Fruit fly (Drosophila melanogaster) whole organism, embryonic: ENCODE measurements around the gene amn.

Experiments used
- B-H2 ChIP-seq: fragments of 200-800 bp; sonication (Bioruptor generic); optimal IDR thresholded peaks from 2 replicates; lab custom pipeline; 2018; ENCODE audit warnings: missing biosample characterization, mild to moderate bottlenecking, missing genetic modification characterization
- Blimp-1 ChIP-seq: fragments of 200-800 bp; sonication (Bioruptor generic); optimal IDR thresholded peaks from 3 replicates; lab custom pipeline; 2018; ENCODE audit warnings: missing biosample characterization, missing genetic modification characterization, mild to moderate bottlenecking, moderate library complexity, missing genetic modification reagents
- CG10543 ChIP-seq: fragments of 200-800 bp; sonication (Bioruptor generic); optimal IDR thresholded peaks from 3 replicates; lab custom pipeline; 2017; ENCODE audit warnings: missing biosample characterization, mild to moderate bottlenecking, missing genetic modification characterization, moderate library complexity
- CG11456 ChIP-seq: fragments of 200-800 bp; sonication (Bioruptor generic); IDR thresholded peaks from 3 replicates; pipeline ENCODE4 v1.3.6; 2022; ENCODE audit warnings: missing biosample characterization, missing genetic modification characterization
- CG11504 ChIP-seq: fragments of 200-800 bp; sonication (Bioruptor generic); optimal IDR thresholded peaks from 3 replicates; lab custom pipeline; 2019; ENCODE audit warnings: missing biosample characterization, mild to moderate bottlenecking, missing genetic modification characterization, moderate library complexity
- CG13775 ChIP-seq: fragments of 200-800 bp; sonication (Bioruptor generic); optimal IDR thresholded peaks from 3 replicates; lab custom pipeline; 2017; ENCODE audit warnings: missing biosample characterization, mild to moderate bottlenecking, missing genetic modification characterization
- CG16863 ChIP-seq: fragments of 200-800 bp; sonication (Bioruptor generic); optimal IDR thresholded peaks from 3 replicates; lab custom pipeline; 2016; ENCODE audit warnings: missing biosample characterization, missing genetic modification characterization
- CG17361 ChIP-seq: fragments of 200-800 bp; sonication (Bioruptor generic); IDR thresholded peaks from 3 replicates; pipeline ENCODE4 v1.3.6; 2022; ENCODE audit warnings: missing biosample characterization, missing genetic modification characterization
- CG2202 ChIP-seq: fragments of 200-800 bp; sonication (Bioruptor generic); optimal IDR thresholded peaks from 2 replicates; lab custom pipeline; 2018; ENCODE audit warnings: missing biosample characterization, mild to moderate bottlenecking, missing genetic modification characterization
- CG31441 ChIP-seq: fragments of 200-800 bp; sonication (Bioruptor generic); IDR thresholded peaks from 2 replicates; pipeline ENCODE4 v1.3.6; 2022; ENCODE audit warnings: missing biosample characterization, missing genetic modification characterization
- CG32532 ChIP-seq: fragments of 200-800 bp; sonication (Bioruptor generic); IDR thresholded peaks from 2 replicates; pipeline ENCODE4 v1.3.6; 2022; ENCODE audit warnings: missing biosample characterization, missing genetic modification characterization
- CG4360 ChIP-seq: fragments of 200-800 bp; sonication (Bioruptor generic); IDR thresholded peaks from 2 replicates; pipeline ENCODE4 v1.3.6; 2022; ENCODE audit warnings: missing biosample characterization, missing genetic modification characterization
- CG6254 ChIP-seq: fragments of 200-800 bp; sonication (Bioruptor generic); optimal IDR thresholded peaks from 3 replicates; lab custom pipeline; 2017; ENCODE audit warnings: mild to moderate bottlenecking, missing biosample characterization, missing genetic modification reagents, missing genetic modification characterization
- CG7271 ChIP-seq: fragments of 200-800 bp; sonication (Bioruptor generic); optimal IDR thresholded peaks from 2 replicates; lab custom pipeline; 2018; ENCODE audit warnings: missing biosample characterization, mild to moderate bottlenecking, missing genetic modification characterization, moderate library complexity
- CG8388 ChIP-seq: fragments of 200-800 bp; sonication (Bioruptor generic); optimal IDR thresholded peaks from 2 replicates; lab custom pipeline; 2019; ENCODE audit warnings: missing biosample characterization, mild to moderate bottlenecking, missing genetic modification characterization, moderate library complexity
- CG8478 ChIP-seq: fragments of >200 bp; optimal IDR thresholded peaks from 2 replicates; lab custom pipeline; 2018
- Dad ChIP-seq: fragments of 200-800 bp; sonication (Bioruptor generic); optimal IDR thresholded peaks from 3 replicates; lab custom pipeline; 2016; ENCODE audit warnings: missing biosample characterization, missing genetic modification characterization
- Dek ChIP-seq: fragments of 200-800 bp; sonication (Bioruptor generic); optimal IDR thresholded peaks from 3 replicates; lab custom pipeline; 2019; ENCODE audit warnings: missing biosample characterization, mild to moderate bottlenecking, missing genetic modification characterization, moderate library complexity
- Dip3 ChIP-seq: fragments of 200-800 bp; sonication (Bioruptor generic); optimal IDR thresholded peaks from 3 replicates; lab custom pipeline; 2016; ENCODE audit warnings: missing biosample characterization, missing genetic modification characterization
- Eip74EF ChIP-seq, 2 experiments: fragments of 200-800 bp in 1 of 2; fragments of >200 bp in 1 of 2; sonication (Bioruptor generic) in 1 of 2; optimal IDR thresholded peaks; 2 replicates each; lab custom pipeline; 2017 to 2019; ENCODE audit warnings: missing biosample characterization in 2 of 2, missing genetic modification characterization in 2 of 2, mild to moderate bottlenecking in 1 of 2, moderate library complexity in 1 of 2
- Fer2 ChIP-seq: fragments of 200-800 bp; sonication (Bioruptor generic); optimal IDR thresholded peaks from 2 replicates; lab custom pipeline; 2018; ENCODE audit warnings: missing biosample characterization, mild to moderate bottlenecking, missing genetic modification characterization, moderate library complexity
- H15 ChIP-seq: fragments of 200-800 bp; sonication (Bioruptor generic); IDR thresholded peaks from 3 replicates; pipeline ENCODE4 v1.3.6; 2022; ENCODE audit warnings: missing biosample characterization, missing genetic modification characterization
- Hmx ChIP-seq: fragments of 200-800 bp; sonication (Bioruptor generic); optimal IDR thresholded peaks from 2 replicates; lab custom pipeline; 2016; ENCODE audit warnings: missing biosample characterization, missing genetic modification characterization
- MBD-R2 ChIP-seq: fragments of 200-800 bp; sonication (Bioruptor generic); IDR thresholded peaks from 2 replicates; pipeline ENCODE4 v1.3.6; 2022; ENCODE audit warnings: missing biosample characterization, missing genetic modification characterization
- MTF-1 ChIP-seq: fragments of 200-800 bp; sonication (Bioruptor generic); optimal IDR thresholded peaks from 2 replicates; lab custom pipeline; 2018; ENCODE audit warnings: missing biosample characterization, mild to moderate bottlenecking, missing genetic modification characterization, borderline replicate concordance
- Max ChIP-seq: fragments of 200-800 bp; sonication (Bioruptor generic); optimal IDR thresholded peaks from 2 replicates; lab custom pipeline; 2016; ENCODE audit warnings: missing biosample characterization, mild to moderate bottlenecking, missing genetic modification characterization
- Poxn ChIP-seq: fragments of 200-800 bp; sonication (Bioruptor generic); IDR thresholded peaks from 2 replicates; pipeline ENCODE4 v1.3.6; 2022; ENCODE audit warnings: missing biosample characterization, missing genetic modification characterization
- Rfx ChIP-seq: fragments of 200-800 bp; sonication (Bioruptor generic); IDR thresholded peaks from 2 replicates; pipeline ENCODE4 v1.3.6; 2022; ENCODE audit warnings: missing biosample characterization, missing genetic modification characterization
- Sin3A ChIP-seq: fragments of >200 bp; optimal IDR thresholded peaks from 2 replicates; lab custom pipeline; 2018
- br ChIP-seq: fragments of >200 bp; optimal IDR thresholded peaks from 2 replicates; lab custom pipeline; 2017
- cas ChIP-seq: fragments of 200-800 bp; sonication (Bioruptor generic); IDR thresholded peaks from 2 replicates; pipeline ENCODE4 v1.3.6; 2022; ENCODE audit warnings: missing biosample characterization, missing genetic modification characterization
- da ChIP-seq: fragments of 200-800 bp; sonication (Bioruptor generic); optimal IDR thresholded peaks from 2 replicates; lab custom pipeline; 2016; ENCODE audit warnings: missing biosample characterization, missing genetic modification characterization
- dimm ChIP-seq: fragments of 200-800 bp; sonication (Bioruptor generic); IDR thresholded peaks from 2 replicates; pipeline ENCODE4 v1.3.6; 2022; ENCODE audit warnings: missing biosample characterization, missing genetic modification characterization
- gcm ChIP-seq: fragments of 200-800 bp; sonication (Bioruptor generic); optimal IDR thresholded peaks from 2 replicates; lab custom pipeline; 2019; ENCODE audit warnings: missing biosample characterization, mild to moderate bottlenecking, missing genetic modification characterization, moderate library complexity
- gsb-n ChIP-seq: fragments of 200-800 bp; sonication (Bioruptor generic); optimal IDR thresholded peaks from 3 replicates; lab custom pipeline; 2018; ENCODE audit warnings: missing biosample characterization, mild to moderate bottlenecking, missing genetic modification characterization
- hbn ChIP-seq: fragments of 200-800 bp; sonication (Bioruptor generic); IDR thresholded peaks from 2 replicates; pipeline ENCODE4 v1.3.6; 2022; ENCODE audit warnings: missing biosample characterization, missing genetic modification characterization; ENCODE audit not compliant: partially characterized antibody
- ind ChIP-seq: fragments of 200-800 bp; sonication (Bioruptor generic); optimal IDR thresholded peaks from 3 replicates; lab custom pipeline; 2016; ENCODE audit warnings: missing biosample characterization, missing genetic modification characterization
- mam ChIP-seq: fragments of 200-800 bp; sonication (Bioruptor generic); optimal IDR thresholded peaks from 3 replicates; lab custom pipeline; 2016; ENCODE audit warnings: missing biosample characterization, missing genetic modification characterization
- nerfin-2 ChIP-seq: fragments of 200-800 bp; sonication (Bioruptor generic); IDR thresholded peaks from 2 replicates; pipeline ENCODE4 v1.3.6; 2022; ENCODE audit warnings: missing biosample characterization, missing genetic modification characterization; ENCODE audit not compliant: partially characterized antibody
- psq ChIP-seq: fragments of 200-800 bp; sonication (Bioruptor generic); optimal IDR thresholded peaks from 2 replicates; lab custom pipeline; 2017; ENCODE audit warnings: missing biosample characterization, missing genetic modification characterization
- ranshi ChIP-seq: fragments of 200-800 bp; sonication (Bioruptor generic); IDR thresholded peaks from 2 replicates; pipeline ENCODE4 v1.3.6; 2022; ENCODE audit warnings: missing biosample characterization, missing genetic modification characterization
- ro ChIP-seq: fragments of 200-800 bp; sonication (Bioruptor generic); IDR thresholded peaks from 2 replicates; pipeline ENCODE4 v1.3.6; 2022; ENCODE audit warnings: missing biosample characterization, missing genetic modification characterization
- run ChIP-seq: fragments of 200-800 bp; sonication (Bioruptor generic); optimal IDR thresholded peaks from 3 replicates; lab custom pipeline; 2018; ENCODE audit warnings: missing biosample characterization, mild to moderate bottlenecking, missing genetic modification characterization
- salm ChIP-seq: fragments of 200-800 bp; sonication (Bioruptor generic); optimal IDR thresholded peaks from 2 replicates; lab custom pipeline; 2018; ENCODE audit warnings: missing biosample characterization, mild to moderate bottlenecking, missing genetic modification characterization
- sima ChIP-seq: fragments of 200-800 bp; sonication (Bioruptor generic); optimal IDR thresholded peaks from 2 replicates; lab custom pipeline; 2016; ENCODE audit warnings: missing biosample characterization, missing genetic modification characterization
- slbo ChIP-seq: fragments of 200-800 bp; sonication (Bioruptor generic); IDR thresholded peaks from 2 replicates; pipeline ENCODE4 v1.3.6; 2022; ENCODE audit warnings: missing biosample characterization, missing genetic modification characterization
- sqz ChIP-seq: fragments of 200-800 bp; sonication (Bioruptor generic); optimal IDR thresholded peaks from 3 replicates; lab custom pipeline; 2018; ENCODE audit warnings: missing biosample characterization, mild to moderate bottlenecking, missing genetic modification characterization
- tna ChIP-seq: fragments of 200-800 bp; sonication (Bioruptor generic); IDR thresholded peaks from 2 replicates; pipeline ENCODE4 v1.3.6; 2022; ENCODE audit warnings: missing biosample characterization, missing genetic modification characterization; ENCODE audit not compliant: partially characterized antibody
- tx ChIP-seq: fragments of 200-800 bp; sonication (Bioruptor generic); optimal IDR thresholded peaks from 2 replicates; lab custom pipeline; 2016; ENCODE audit warnings: missing biosample characterization, missing genetic modification characterization
- wor ChIP-seq: fragments of 200-800 bp; sonication (Bioruptor generic); IDR thresholded peaks from 2 replicates; pipeline ENCODE4 v1.3.6; 2022; ENCODE audit warnings: missing biosample characterization, missing genetic modification characterization
- zf30C ChIP-seq: fragments of 200-800 bp; sonication (Bioruptor generic); optimal IDR thresholded peaks from 3 replicates; lab custom pipeline; 2018; ENCODE audit warnings: missing biosample characterization, mild to moderate bottlenecking, missing genetic modification characterization

The amn gene

DNA sequence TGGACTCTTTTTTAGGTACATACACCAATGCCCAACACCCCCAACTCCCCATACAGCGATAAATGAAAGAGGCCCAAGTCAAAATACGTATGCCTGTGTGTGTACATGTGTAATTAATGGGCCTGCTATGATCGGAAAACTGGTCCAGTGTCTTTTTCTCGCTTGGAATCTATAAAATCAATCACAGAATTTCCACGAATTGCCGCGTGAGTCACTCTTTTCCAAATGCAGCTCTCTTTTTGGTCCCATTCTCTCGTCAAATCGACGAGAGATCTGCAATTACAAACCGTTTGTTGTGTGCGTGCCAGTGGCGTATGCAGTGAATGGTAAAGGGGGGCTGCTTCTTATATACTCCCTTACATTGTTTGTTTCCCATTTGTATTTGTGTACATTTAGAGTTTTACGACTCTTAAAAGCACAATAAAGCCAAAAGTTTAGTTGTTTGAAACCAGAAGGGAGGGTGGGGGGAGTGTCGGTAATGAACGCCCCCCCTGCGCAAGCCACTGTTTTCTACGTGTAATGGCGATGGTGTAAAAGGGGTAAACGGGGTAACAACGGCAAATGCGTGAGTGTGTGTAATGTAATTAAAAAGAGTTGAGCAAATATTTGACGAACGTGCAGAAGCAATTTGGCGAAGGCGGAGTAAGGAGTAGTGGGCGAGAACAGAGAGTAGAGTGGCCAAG is 43.0 kb downstream of the amn start (continued):
- TF ChIP-seq dimm (GFP tag; lab: Robert Waterston, UW) (peak; percentile 88), tx (peak; percentile 93), run (tag; lab: Kevin White, UChicago) (peak; percentile 84), zf30C (no peak), CG2202 (tag; lab: Kevin White, UChicago) (peak; percentile 91), Fer2 (peak; percentile 80), Rfx (GFP tag; lab: Robert Waterston, UW) (peak; percentile 96), Max (peak; percentile 86), Hmx (GFP tag; lab: Kevin White, UChicago) (peak; percentile 33), CG32532 (GFP tag; lab: Robert Waterston, UW) (peak; percentile 91), Dad (peak; percentile 89), CG17361 (peak; percentile 95), wor (GFP tag; lab: Robert Waterston, UW) (peak; percentile 91), psq (GFP tag; lab: Kevin White, UChicago) (peak; percentile 82), Dek (tag; lab: Kevin White, UChicago) (peak; percentile 92), MBD-R2 (peak; percentile 76), CG4360 (GFP tag; lab: Robert Waterston, UW) (peak; percentile 68), salm (peak; percentile 81), MTF-1 (GFP tag; lab: Kevin White, UChicago) (peak; percentile 77), hbn (GFP tag; lab: Robert Waterston, UW) (no peak), cas (GFP tag; lab: Robert Waterston, UW) (peak; percentile 89), mam (peak; percentile 91), ranshi (peak; percentile 93), gcm (GFP tag; lab: Kevin White, UChicago) (peak; percentile 94), CG7271 (tag; lab: Kevin White, UChicago) (peak; percentile 41), Dip3 (GFP tag; lab: Kevin White, UChicago) (peak; percentile 73), B-H2 (GFP tag; lab: Kevin White, UChicago) (peak; percentile 63), CG11504 (tag; lab: Kevin White, UChicago) (peak; percentile 95), CG16863 (GFP tag; lab: Kevin White, UChicago) (peak; percentile 96), sima (peak; percentile 85), Blimp-1 (GFP tag; lab: Kevin White, UChicago) (peak; percentile 92), CG31441 (GFP tag; lab: Robert Waterston, UW) (peak; percentile 93), Sin3A (lab: Kevin White, UChicago) (no peak), CG8478 (lab: Kevin White, UChicago) (no peak), ro (GFP tag; lab: Robert Waterston, UW) (peak; percentile 85), br (no peak), ind (GFP tag; lab: Kevin White, UChicago) (peak; percentile 93), H15 (GFP tag; lab: Robert Waterston, UW) (peak; percentile 92), gsb-n (tag; lab: Kevin White, UChicago) (peak; percentile 88), Poxn (GFP tag; lab: Robert Waterston, UW) (peak; percentile 47; the same call in 1 of the 2 replicates), CG13775 (peak; percentile 89), slbo (GFP tag; lab: Robert Waterston, UW) (peak; percentile 96), CG6254 (GFP tag; lab: Kevin White, UChicago) (peak; percentile 87), tna (GFP tag; lab: Robert Waterston, UW) (no peak), CG8388 (peak; percentile 91), CG11456 (GFP tag; lab: Robert Waterston, UW) (peak; percentile 93), nerfin-2 (no peak), Eip74EF (GFP tag; optimal IDR thresholded peaks at IDR 0.05; lab: Kevin White, UChicago) (peak in 1 of 2 experiments; percentile 87), CG10543 (GFP tag; lab: Kevin White, UChicago) (peak; percentile 79), da (GFP tag; lab: Kevin White, UChicago) (peak; percentile 93), sqz (GFP tag; lab: Kevin White, UChicago) (peak; percentile 80)
